Fruit fly (Drosophila melanogaster) Kc167 (cell line): ENCODE data around the gene sra.

Experiments used
- Myc ChIP-seq: fragments of >200 bp; optimal IDR thresholded peaks from 2 replicates; lab custom pipeline; 2017; ENCODE audit warnings: missing external identifiers
- psq ChIP-seq: fragments of >200 bp; optimal IDR thresholded peaks from 2 replicates; lab custom pipeline; 2017; ENCODE audit warnings: missing external identifiers
- ttk ChIP-seq: sonication (Bioruptor generic); optimal IDR thresholded peaks from 2 replicates; lab custom pipeline; 2017; ENCODE audit warnings: missing external identifiers

dm6 chr3R:16176526-16176925, 10.3 kb upstream of the sra start:
- TF ChIP-seq Myc (lab: Kevin White, UChicago) (no peak), psq (lab: Kevin White, UChicago) (no peak), ttk (lab: Kevin White, UChicago) (no peak)
